Fruit fly (Drosophila melanogaster) whole organism, embryonic: ENCODE measurements around the gene Nph.

ENCODE experiments used
- CG10209 ChIP-seq: fragments of 200-800 bp; sonication (Bioruptor generic); optimal IDR thresholded peaks from 3 replicates; lab custom pipeline; 2017; ENCODE audit warnings: missing biosample characterization, mild to moderate bottlenecking, missing genetic modification characterization, missing genetic modification reagents
- CG10366 ChIP-seq: fragments of 200-800 bp; sonication (Bioruptor generic); IDR thresholded peaks from 2 replicates; pipeline ENCODE4 v1.3.6; 2022; ENCODE audit warnings: missing biosample characterization, missing genetic modification characterization
- CG10979 ChIP-seq: fragments of 200-800 bp; sonication (Bioruptor generic); optimal IDR thresholded peaks from 2 replicates; lab custom pipeline; 2018; ENCODE audit warnings: missing biosample characterization, mild to moderate bottlenecking, missing genetic modification characterization, moderate library complexity
- CG11696 ChIP-seq: fragments of 200-800 bp; sonication (Bioruptor generic); IDR thresholded peaks from 2 replicates; pipeline ENCODE4 v1.3.6; 2022; ENCODE audit warnings: missing biosample characterization, missing genetic modification characterization
- CG12391 ChIP-seq: fragments of 200-800 bp; sonication (Bioruptor generic); optimal IDR thresholded peaks from 3 replicates; lab custom pipeline; 2018; ENCODE audit warnings: missing biosample characterization, mild to moderate bottlenecking, missing genetic modification characterization, moderate library complexity
- CG12769 ChIP-seq: fragments of 200-800 bp; sonication (Bioruptor generic); optimal IDR thresholded peaks from 2 replicates; lab custom pipeline; 2019; ENCODE audit warnings: missing biosample characterization, mild to moderate bottlenecking, missing genetic modification characterization, moderate library complexity
- CG13624 ChIP-seq: fragments of 200-800 bp; sonication (Bioruptor generic); optimal IDR thresholded peaks from 2 replicates; lab custom pipeline; 2016; ENCODE audit warnings: missing biosample characterization, missing genetic modification characterization
- CG15514 ChIP-seq: fragments of 200-800 bp; sonication (Bioruptor generic); optimal IDR thresholded peaks from 3 replicates; lab custom pipeline; 2017; ENCODE audit warnings: missing biosample characterization, missing genetic modification characterization, mild to moderate bottlenecking, moderate library complexity, missing genetic modification reagents
- CG18011 ChIP-seq: fragments of 200-800 bp; sonication (Bioruptor generic); optimal IDR thresholded peaks from 2 replicates; lab custom pipeline; 2017; ENCODE audit warnings: missing biosample characterization, missing genetic modification characterization, mild to moderate bottlenecking, moderate library complexity, missing genotype
- CG1832 ChIP-seq: fragments of 200-800 bp; sonication (Bioruptor generic); optimal IDR thresholded peaks from 2 replicates; lab custom pipeline; 2017; ENCODE audit warnings: missing biosample characterization, mild to moderate bottlenecking, missing genetic modification characterization, inconsistent platforms
- CG3065 ChIP-seq: fragments of 200-800 bp; sonication (Bioruptor generic); optimal IDR thresholded peaks from 2 replicates; lab custom pipeline; 2016; ENCODE audit warnings: missing biosample characterization, missing genetic modification characterization
- CG32532 ChIP-seq: fragments of 200-800 bp; sonication (Bioruptor generic); IDR thresholded peaks from 2 replicates; pipeline ENCODE4 v1.3.6; 2022; ENCODE audit warnings: missing biosample characterization, missing genetic modification characterization
- CG4328 ChIP-seq: fragments of 200-800 bp; sonication (Bioruptor generic); optimal IDR thresholded peaks from 3 replicates; lab custom pipeline; 2017; ENCODE audit warnings: missing biosample characterization, missing genetic modification reagents, missing genetic modification characterization
- CG4730 ChIP-seq: fragments of 200-800 bp; sonication (Bioruptor generic); IDR thresholded peaks from 2 replicates; pipeline ENCODE4 v1.3.6; 2022; ENCODE audit warnings: missing biosample characterization, missing genetic modification characterization
- CG4854 ChIP-seq: fragments of 200-800 bp; sonication (Bioruptor generic); optimal IDR thresholded peaks from 2 replicates; lab custom pipeline; 2016; ENCODE audit warnings: missing biosample characterization, missing genetic modification characterization, inconsistent platforms
- CG5245 ChIP-seq: fragments of 200-800 bp; sonication (Bioruptor generic); optimal IDR thresholded peaks from 3 replicates; lab custom pipeline; 2016; ENCODE audit warnings: missing biosample characterization, missing genetic modification characterization
- CG5953 ChIP-seq: fragments of 200-800 bp; sonication (Bioruptor generic); IDR thresholded peaks from 2 replicates; pipeline ENCODE4 v1.3.6; 2022; ENCODE audit warnings: missing biosample characterization, missing genetic modification characterization
- CG6272 ChIP-seq: fragments of 200-800 bp; sonication (Bioruptor generic); IDR thresholded peaks from 2 replicates; pipeline ENCODE4 v1.3.6; 2022; ENCODE audit warnings: missing biosample characterization, missing genetic modification characterization
- CG8281 ChIP-seq: fragments of 200-800 bp; sonication (Bioruptor generic); optimal IDR thresholded peaks from 2 replicates; lab custom pipeline; 2018; ENCODE audit warnings: missing biosample characterization, mild to moderate bottlenecking, missing genetic modification characterization, moderate library complexity
- CG8478 ChIP-seq: fragments of >200 bp; optimal IDR thresholded peaks from 2 replicates; lab custom pipeline; 2018
- Camta ChIP-seq: fragments of 200-800 bp; sonication (Bioruptor generic); optimal IDR thresholded peaks from 2 replicates; lab custom pipeline; 2016; ENCODE audit warnings: missing biosample characterization, missing genetic modification characterization
- Dbx ChIP-seq: fragments of 200-800 bp; sonication (Bioruptor generic); IDR thresholded peaks from 3 replicates; pipeline ENCODE4 v1.3.6; 2022; ENCODE audit warnings: missing biosample characterization, missing genetic modification characterization
- Dek ChIP-seq: fragments of 200-800 bp; sonication (Bioruptor generic); optimal IDR thresholded peaks from 3 replicates; lab custom pipeline; 2019; ENCODE audit warnings: missing biosample characterization, mild to moderate bottlenecking, missing genetic modification characterization, moderate library complexity
- Ets97D ChIP-seq: fragments of 200-800 bp; sonication (Bioruptor generic); optimal IDR thresholded peaks from 3 replicates; lab custom pipeline; 2016; ENCODE audit warnings: missing biosample characterization, missing genetic modification characterization
- Fer3 ChIP-seq: fragments of 200-800 bp; sonication (Bioruptor generic); optimal IDR thresholded peaks from 2 replicates; lab custom pipeline; 2018; ENCODE audit warnings: missing biosample characterization, mild to moderate bottlenecking, missing genetic modification characterization, moderate library complexity
- Hand ChIP-seq: fragments of 200-800 bp; sonication (Bioruptor generic); optimal IDR thresholded peaks from 2 replicates; lab custom pipeline; 2017; ENCODE audit warnings: mild to moderate bottlenecking, missing biosample characterization, missing genetic modification reagents, missing genetic modification characterization
- MBD-R2 ChIP-seq: fragments of 200-800 bp; sonication (Bioruptor generic); IDR thresholded peaks from 2 replicates; pipeline ENCODE4 v1.3.6; 2022; ENCODE audit warnings: missing biosample characterization, missing genetic modification characterization
- Sox100B ChIP-seq: fragments of 200-800 bp; sonication (Bioruptor generic); optimal IDR thresholded peaks from 3 replicates; lab custom pipeline; 2018; ENCODE audit warnings: missing biosample characterization, mild to moderate bottlenecking, missing genetic modification characterization
- ab ChIP-seq: fragments of 200-800 bp; sonication (Bioruptor generic); optimal IDR thresholded peaks from 2 replicates; lab custom pipeline; 2016; ENCODE audit warnings: missing biosample characterization, missing genetic modification characterization
- abd-A ChIP-seq: fragments of 200-800 bp; sonication (Bioruptor generic); optimal IDR thresholded peaks from 3 replicates; lab custom pipeline; 2019; ENCODE audit warnings: missing biosample characterization, mild to moderate bottlenecking, missing genetic modification characterization, moderate library complexity
- ac ChIP-seq: fragments of 200-800 bp; sonication (Bioruptor generic); optimal IDR thresholded peaks from 3 replicates; lab custom pipeline; 2017; ENCODE audit warnings: missing biosample characterization, mild to moderate bottlenecking, missing genetic modification characterization
- ash1 ChIP-seq: fragments of 200-800 bp; sonication (Bioruptor generic); optimal IDR thresholded peaks from 2 replicates; lab custom pipeline; 2018; ENCODE audit warnings: missing biosample characterization, mild to moderate bottlenecking, missing genetic modification characterization
- bab2 ChIP-seq: fragments of 200-800 bp; sonication (Bioruptor generic); optimal IDR thresholded peaks from 2 replicates; lab custom pipeline; 2016; ENCODE audit warnings: missing biosample characterization, missing genetic modification characterization
- cato ChIP-seq: fragments of 200-800 bp; sonication (Bioruptor generic); optimal IDR thresholded peaks from 2 replicates; lab custom pipeline; 2016; ENCODE audit warnings: missing biosample characterization, missing genetic modification characterization, borderline replicate concordance
- chif ChIP-seq, 2 experiments: fragments of 200-800 bp; sonication (Bioruptor generic); optimal IDR thresholded peaks; 3 replicates each; lab custom pipeline; 2016; ENCODE audit warnings: missing biosample characterization in 2 of 2, missing genetic modification characterization in 2 of 2
- esg ChIP-seq: fragments of 200-800 bp; sonication (Bioruptor generic); conservative IDR thresholded peaks from 2 replicates; pipeline ENCODE4 v1.3.6; 2022; ENCODE audit warnings: missing biosample characterization, missing genetic modification characterization
- eyg ChIP-seq: fragments of 200-800 bp; sonication (Bioruptor generic); optimal IDR thresholded peaks from 3 replicates; lab custom pipeline; 2016; ENCODE audit warnings: missing biosample characterization, missing genetic modification characterization
- grn ChIP-seq: fragments of 200-800 bp; sonication (Bioruptor generic); optimal IDR thresholded peaks from 3 replicates; lab custom pipeline; 2017; ENCODE audit warnings: missing biosample characterization, missing genetic modification characterization
- gro ChIP-seq: fragments of 200-800 bp; sonication (Bioruptor generic); optimal IDR thresholded peaks from 2 replicates; lab custom pipeline; 2016; ENCODE audit warnings: missing biosample characterization, missing genetic modification characterization
- gt ChIP-seq: fragments of 200-800 bp; sonication (Bioruptor generic); IDR thresholded peaks from 2 replicates; pipeline ENCODE4 v1.3.6; 2022; ENCODE audit warnings: missing biosample characterization, missing genetic modification characterization
- ham ChIP-seq: fragments of 200-800 bp; sonication (Bioruptor generic); IDR thresholded peaks from 2 replicates; pipeline ENCODE4 v1.3.6; 2022; ENCODE audit warnings: missing biosample characterization, missing genetic modification characterization
- luna ChIP-seq: fragments of 200-800 bp; sonication (Bioruptor generic); optimal IDR thresholded peaks from 2 replicates; lab custom pipeline; 2016; ENCODE audit warnings: missing biosample characterization, missing genetic modification characterization
- mld ChIP-seq: fragments of 200-800 bp; sonication (Bioruptor generic); IDR thresholded peaks from 3 replicates; pipeline ENCODE4 v1.3.6; 2022; ENCODE audit warnings: missing biosample characterization, missing genetic modification characterization; ENCODE audit not compliant: partially characterized antibody
- odd ChIP-seq: fragments of 200-800 bp; sonication (Bioruptor generic); optimal IDR thresholded peaks from 2 replicates; lab custom pipeline; 2017; ENCODE audit warnings: missing biosample characterization, mild to moderate bottlenecking, missing genetic modification characterization
- pan ChIP-seq, 4 experiments: fragments of >200 bp in 3 of 4; fragments of 200-800 bp in 1 of 4; sonication (Bioruptor generic) in 1 of 4; optimal IDR thresholded peaks in 3 of 4; IDR thresholded peaks in 1 of 4; 2 replicates each; pipeline versions ENCODE4 v1.3.6 to Lab custom; 2017 to 2022; ENCODE audit warnings: missing biosample characterization in 2 of 4, missing genetic modification characterization in 2 of 4, mixed read lengths in 1 of 4
- pfk ChIP-seq: fragments of 200-800 bp; sonication (Bioruptor generic); optimal IDR thresholded peaks from 2 replicates; lab custom pipeline; 2018; ENCODE audit warnings: missing biosample characterization, mild to moderate bottlenecking, missing genetic modification characterization, moderate library complexity
- pita ChIP-seq: fragments of 200-800 bp; sonication (Bioruptor generic); optimal IDR thresholded peaks from 2 replicates; lab custom pipeline; 2017; ENCODE audit warnings: missing biosample characterization, mild to moderate bottlenecking, missing genetic modification characterization
- schlank ChIP-seq: fragments of 200-800 bp; sonication (Bioruptor generic); optimal IDR thresholded peaks from 2 replicates; lab custom pipeline; 2018; ENCODE audit warnings: missing biosample characterization, mild to moderate bottlenecking, missing genetic modification characterization
- so ChIP-seq: fragments of 200-800 bp; sonication (Bioruptor generic); IDR thresholded peaks from 3 replicates; pipeline ENCODE4 v1.3.6; 2022; ENCODE audit warnings: missing biosample characterization, missing genetic modification characterization
- wdn ChIP-seq: fragments of 200-800 bp; sonication (Bioruptor generic); IDR thresholded peaks from 2 replicates; pipeline ENCODE4 v1.3.6; 2022; ENCODE audit warnings: missing biosample characterization, missing genetic modification characterization
- zen ChIP-seq: fragments of 200-800 bp; sonication (Bioruptor generic); optimal IDR thresholded peaks from 3 replicates; lab custom pipeline; 2018; ENCODE audit warnings: missing biosample characterization, mild to moderate bottlenecking, missing genetic modification characterization, moderate library complexity

The Nph gene

DNA sequence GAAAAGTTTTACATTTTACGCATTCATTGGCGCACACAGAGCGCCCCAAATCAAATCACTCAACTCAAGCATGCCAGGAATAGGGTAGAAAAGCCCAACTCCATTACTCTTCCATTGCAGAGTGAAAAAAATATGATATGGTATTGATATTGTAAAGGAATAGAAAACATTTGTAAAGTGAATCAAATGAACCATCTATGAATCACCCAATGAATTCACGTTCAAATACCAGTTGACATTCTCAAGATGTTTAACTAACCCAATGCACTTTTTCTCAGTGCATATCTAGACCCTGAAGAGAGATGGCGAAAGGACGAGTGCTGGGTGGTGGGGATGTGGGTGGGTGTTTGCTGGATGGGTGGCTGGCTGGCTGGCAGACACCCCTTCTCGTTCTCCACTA, 26.1 kb downstream of the Nph start (continued):
- TF ChIP-seq CG13624 (GFP tag; lab: Kevin White, UChicago) (no peak), CG5245 (GFP tag; lab: Kevin White, UChicago) (no peak), MBD-R2 (no peak), Hand (GFP tag; lab: Kevin White, UChicago) (peak; percentile 43), CG12391 (peak; percentile 17), ash1 (GFP tag; lab: Kevin White, UChicago) (no peak), pita (GFP tag; lab: Kevin White, UChicago) (no peak), CG12769 (tag; lab: Kevin White, UChicago) (peak; percentile 68), CG3065 (GFP tag; lab: Kevin White, UChicago) (no peak), CG15514 (GFP tag; lab: Kevin White, UChicago) (peak; percentile 34), CG8478 (no peak), gro (GFP tag; lab: Kevin White, UChicago) (no peak), CG1832 (no peak), so (no peak), ham (GFP tag; lab: Robert Waterston, UW) (no peak), odd (GFP tag; lab: Kevin White, UChicago) (no peak), ac (GFP tag; lab: Kevin White, UChicago) (no peak), mld (no peak), CG32532 (peak; percentile 26; the same call in 1 of the 2 replicates), schlank (tag; lab: Kevin White, UChicago) (no peak), esg (GFP tag; lab: Robert Waterston, UW) (no peak), Ets97D (GFP tag; lab: Kevin White, UChicago) (no peak), eyg (GFP tag; lab: Kevin White, UChicago) (no peak), CG11696 (GFP tag; lab: Robert Waterston, UW) (no peak), pan (optimal IDR thresholded peaks at IDR 0.05; lab: Kevin White, UChicago) (no peak), pan (GFP tag; optimal IDR thresholded peaks at IDR 0.05 in 1 of 2, IDR thresholded peaks at IDR 0.05 in 1 of 2) (peak in 1 of 2 experiments; percentile 40), CG10979 (no peak), bab2 (GFP tag; lab: Kevin White, UChicago) (no peak), Fer3 (tag; lab: Kevin White, UChicago) (peak; percentile 42), abd-A (tag; lab: Kevin White, UChicago) (no peak), Dek (no peak), Camta (GFP tag; lab: Kevin White, UChicago) (no peak), ab (no peak), CG6272 (GFP tag; lab: Robert Waterston, UW) (peak; percentile 20; the same call in 1 of the 2 replicates), wdn (GFP tag; lab: Robert Waterston, UW) (no peak), grn (GFP tag; lab: Kevin White, UChicago) (no peak), gt (GFP tag; lab: Robert Waterston, UW) (no peak), CG18011 (no peak), CG4730 (GFP tag; lab: Robert Waterston, UW) (no peak), Sox100B (GFP tag; lab: Kevin White, UChicago) (no peak), chif (GFP tag; optimal IDR thresholded peaks at IDR 0.05; lab: Kevin White, UChicago) (no peak), CG5953 (GFP tag; lab: Robert Waterston, UW) (no peak), luna (GFP tag; lab: Kevin White, UChicago) (no peak), zen (tag; lab: Kevin White, UChicago) (no peak), CG4328 (GFP tag; lab: Kevin White, UChicago) (no peak), CG10366 (GFP tag; lab: Robert Waterston, UW) (peak; percentile 27; the same call in 1 of the 2 replicates), CG4854 (GFP tag; lab: Kevin White, UChicago) (no peak), cato (GFP tag; lab: Kevin White, UChicago) (no peak), pfk (GFP tag; lab: Kevin White, UChicago) (no peak), CG10209 (no peak), Dbx (GFP tag; lab: Robert Waterston, UW) (peak; percentile 56; the same call in 1 of the 3 replicates), CG8281 (no peak)
